Worm (Caenorhabditis elegans): ENCODE measurements around the gene nspa-10.

Gene nspa-10

ce11 chrV:14746975-14747374 is 3.3 kb downstream of the nspa-10 start:
- TF ChIP-seq W03F9.2 (tag; optimal IDR thresholded peaks at IDR 0.05) (no peak), him-1 (tag; optimal IDR thresholded peaks at IDR 0.05) (no peak), dao-5 (tag; optimal IDR thresholded peaks at IDR 0.05) (no peak)

- TF ChIP-seq him-1 (tag; optimal IDR thresholded peaks at IDR 0.05) (no peak), dao-5 (tag; optimal IDR thresholded peaks at IDR 0.05) (no peak), W03F9.2 (tag; optimal IDR thresholded peaks at IDR 0.05) (no peak)
These were observed 5.4 kb downstream of the nspa-10 start for ce11 chrV:14744824-14745223.

ce11 chrV:14741233-14741632 is 9.0 kb downstream of the nspa-10 start, which contains the start of gene Y50E8A.6:
Gene Y50E8A.6, minus strand, starts transcription at chrV:14741333.
- no peak for TF ChIP-seq dao-5 (tag; optimal IDR thresholded peaks at IDR 0.05)
- TF ChIP-seq him-1 (tag; optimal IDR thresholded peaks at IDR 0.05): no peak
- TF ChIP-seq W03F9.2 (tag; optimal IDR thresholded peaks at IDR 0.05): no peak

- TF ChIP-seq him-1 (tag; optimal IDR thresholded peaks at IDR 0.05): no peak
- TF ChIP-seq W03F9.2 (tag; optimal IDR thresholded peaks at IDR 0.05): no peak
- TF ChIP-seq dao-5 (tag; optimal IDR thresholded peaks at IDR 0.05): no peak
These were observed 13.4 kb downstream of the nspa-10 start, which contains the start of gene Y50E8A.5 for ce11 chrV:14736851-14737250. Gene Y50E8A.5, minus strand, starts transcription at chrV:14736951.

ce11 chrV:14734187-14734765 is 16.0 kb downstream of the nspa-10 start, which contains the start of gene unc-61:
Gene unc-61, minus strand, starts transcription at chrV:14734237.
- TF ChIP-seq him-1 (tag; optimal IDR thresholded peaks at IDR 0.05) (no peak), dao-5 (tag; optimal IDR thresholded peaks at IDR 0.05) (no peak), W03F9.2 (tag; optimal IDR thresholded peaks at IDR 0.05) (no peak)

ce11 chrV:14729343-14729742 is 20.9 kb downstream of the nspa-10 start, which contains the start of gene oig-3:
Gene oig-3, plus strand, starts transcription at chrV:14729643.
- TF ChIP-seq W03F9.2 (tag; optimal IDR thresholded peaks at IDR 0.05): no peak
- no peak for TF ChIP-seq dao-5 (tag; optimal IDR thresholded peaks at IDR 0.05)
- no peak for TF ChIP-seq him-1 (tag; optimal IDR thresholded peaks at IDR 0.05)

ce11 chrV:14728754-14729153 is 21.5 kb downstream of the nspa-10 start, which contains the start of gene Y50E8A.2:
Gene Y50E8A.2, minus strand, starts transcription at chrV:14728854.
- no peak for TF ChIP-seq him-1 (tag; optimal IDR thresholded peaks at IDR 0.05)
- TF ChIP-seq W03F9.2 (tag; optimal IDR thresholded peaks at IDR 0.05): no peak
- TF ChIP-seq dao-5 (tag; optimal IDR thresholded peaks at IDR 0.05): no peak

- no peak for TF ChIP-seq dao-5 (tag; optimal IDR thresholded peaks at IDR 0.05)
- TF ChIP-seq W03F9.2 (tag; optimal IDR thresholded peaks at IDR 0.05): no peak
- TF ChIP-seq him-1 (tag; optimal IDR thresholded peaks at IDR 0.05): no peak
These were observed 23.7 kb downstream of the nspa-10 start, which contains the start of gene Y50E8A.1 for ce11 chrV:14726596-14726995. Gene Y50E8A.1, plus strand, starts transcription at chrV:14726896.

ce11 chrV:14725409-14725808 is 24.8 kb downstream of the nspa-10 start:
- no peak for TF ChIP-seq W03F9.2 (tag; optimal IDR thresholded peaks at IDR 0.05)
- TF ChIP-seq dao-5 (tag; optimal IDR thresholded peaks at IDR 0.05): no peak
- no peak for TF ChIP-seq him-1 (tag; optimal IDR thresholded peaks at IDR 0.05)

- no peak for TF ChIP-seq him-1 (tag; optimal IDR thresholded peaks at IDR 0.05)
- no peak for TF ChIP-seq dao-5 (tag; optimal IDR thresholded peaks at IDR 0.05)
- TF ChIP-seq W03F9.2 (tag; optimal IDR thresholded peaks at IDR 0.05): no peak
These were observed 27.2 kb downstream of the nspa-10 start, which contains the start of gene R08A2.7 for ce11 chrV:14723020-14723419. Gene R08A2.7, plus strand, starts transcription at chrV:14723320.

ce11 chrV:14719491-14719890 is 30.8 kb downstream of the nspa-10 start, which contains the start of gene R08A2.1:
Gene R08A2.1, minus strand, starts transcription at chrV:14719591.
- TF ChIP-seq dao-5 (tag; optimal IDR thresholded peaks at IDR 0.05) (no peak), him-1 (tag; optimal IDR thresholded peaks at IDR 0.05) (no peak), W03F9.2 (tag; optimal IDR thresholded peaks at IDR 0.05) (no peak)

- TF ChIP-seq dao-5 (tag; optimal IDR thresholded peaks at IDR 0.05) (no peak), him-1 (tag; optimal IDR thresholded peaks at IDR 0.05) (no peak), W03F9.2 (tag; optimal IDR thresholded peaks at IDR 0.05) (no peak)
These were observed 34.1 kb downstream of the nspa-10 start, which contains the start of gene fbxa-147 for ce11 chrV:14716114-14716513. Gene fbxa-147, plus strand, starts transcription at chrV:14716499.

ce11 chrV:14715608-14716007 is 34.6 kb downstream of the nspa-10 start, which contains the start of gene R08A2.2:
Gene R08A2.2, minus strand, starts transcription at chrV:14715708.
- no peak for TF ChIP-seq W03F9.2 (tag; optimal IDR thresholded peaks at IDR 0.05)
- no peak for TF ChIP-seq him-1 (tag; optimal IDR thresholded peaks at IDR 0.05)
- no peak for TF ChIP-seq dao-5 (tag; optimal IDR thresholded peaks at IDR 0.05)

- TF ChIP-seq dao-5 (tag; optimal IDR thresholded peaks at IDR 0.05) (no peak), W03F9.2 (tag; optimal IDR thresholded peaks at IDR 0.05) (no peak), him-1 (tag; optimal IDR thresholded peaks at IDR 0.05) (no peak)
These were observed 37.9 kb downstream of the nspa-10 start, which contains the start of gene R08A2.5 for ce11 chrV:14712316-14712715. Gene R08A2.5, plus strand, starts transcription at chrV:14712616.
